Worm (Caenorhabditis elegans): ENCODE data around the gene B0035.15.

Gene B0035.15

DNA sequence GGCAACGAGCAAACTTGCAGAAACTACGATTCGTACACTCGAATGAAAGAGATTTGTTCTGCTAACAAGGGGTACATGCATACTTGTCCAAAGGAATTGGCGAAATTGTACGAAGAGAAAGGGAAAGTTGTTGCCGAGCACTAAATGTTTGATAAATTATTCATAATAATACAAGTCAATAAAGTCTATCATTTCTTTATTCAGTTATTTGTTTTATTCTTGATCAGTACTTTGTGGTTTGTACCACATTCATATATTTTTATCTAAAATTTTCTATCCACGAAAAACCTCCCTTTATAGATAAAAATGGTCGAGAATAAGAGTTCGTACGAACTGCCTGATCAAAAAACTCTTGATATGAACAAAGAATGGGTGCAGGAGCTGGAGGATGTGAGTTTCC lies 22.4 kb upstream of the B0035.15 start, which contains the start of gene edg-1:
edg-1 (plus strand) TSS at position 301 of the 400 bp plus-strand sequence.
- TF ChIP-seq ceh-43 (GFP tag; optimal IDR thresholded peaks at IDR 0.05) (no peak), zip-8 (tag; optimal IDR thresholded peaks at IDR 0.05) (no peak), drap-1 (GFP tag; optimal IDR thresholded peaks at IDR 0.05) (no peak), lin-32 (GFP tag; optimal IDR thresholded peaks at IDR 0.05) (no peak), cnd-1 (tag; optimal IDR thresholded peaks at IDR 0.05) (no peak), hlh-1 (tag; optimal IDR thresholded peaks at IDR 0.05) (no peak), mab-5 (tag; optimal IDR thresholded peaks at IDR 0.05) (no peak), bed-3 (GFP tag; optimal IDR thresholded peaks at IDR 0.05) (no peak), ceh-39 (tag; optimal IDR thresholded peaks at IDR 0.05) (no peak), nhr-28 (tag; optimal IDR thresholded peaks at IDR 0.05) (no peak), ham-2 (GFP tag; optimal IDR thresholded peaks at IDR 0.05) (no peak), mep-1 (tag; optimal IDR thresholded peaks at IDR 0.05) (no peak), nhr-2 (tag; optimal IDR thresholded peaks at IDR 0.05) (no peak), sptf-1 (tag; optimal IDR thresholded peaks at IDR 0.05) (no peak)

- TF ChIP-seq pha-4 (tag; optimal IDR thresholded peaks at IDR 0.05) (no peak), unc-62 (GFP tag; optimal IDR thresholded peaks at IDR 0.05) (no peak), mab-5 (tag; optimal IDR thresholded peaks at IDR 0.05) (no peak), unc-120 (tag; optimal IDR thresholded peaks at IDR 0.05; ENCODE audit: poor library complexity, severe bottlenecking) (no peak), elt-1 (tag; optimal IDR thresholded peaks at IDR 0.05; ENCODE audit: borderline replicate concordance, insufficient read depth) (no peak), lsy-2 (tag; optimal IDR thresholded peaks at IDR 0.05) (no peak), nhr-237 (tag; optimal IDR thresholded peaks at IDR 0.05) (no peak), lin-13 (tag; optimal IDR thresholded peaks at IDR 0.05) (no peak), blmp-1 (tag; optimal IDR thresholded peaks at IDR 0.05) (no peak), ztf-11 (tag; optimal IDR thresholded peaks at IDR 0.05) (no peak), nhr-28 (tag; optimal IDR thresholded peaks at IDR 0.05) (no peak), nhr-76 (tag; optimal IDR thresholded peaks at IDR 0.05) (no peak), mep-1 (tag; optimal IDR thresholded peaks at IDR 0.05) (no peak)
These were observed 21.9 kb upstream of the B0035.15 start, which contains the start of gene B0035.18 for ce11 chrIV:11319884-11320362. B0035.18 (plus strand) TSS chrIV:11320312.

DNA sequence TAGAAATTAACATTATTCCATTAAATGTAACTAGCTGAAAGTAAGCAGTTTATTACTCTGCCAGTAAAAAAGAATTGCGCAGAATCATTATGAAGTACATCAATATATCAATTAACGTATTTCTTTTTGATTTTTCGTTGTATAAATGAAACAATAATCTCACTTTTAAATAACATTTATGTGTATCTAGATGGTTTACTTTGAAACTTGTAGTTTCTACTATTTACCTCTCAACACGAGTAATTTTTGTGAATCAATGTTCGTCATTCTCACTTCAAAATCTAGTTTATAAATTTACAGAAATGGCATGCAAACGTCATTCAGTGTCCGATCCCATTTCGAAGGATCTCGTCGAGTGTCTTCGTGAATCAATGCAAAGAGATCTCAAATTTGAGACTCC lies 19.1 kb upstream of the B0035.15 start, which contains the start of gene gspd-1:
gspd-1 (plus strand) TSS at position 301 of the 400 bp plus-strand sequence.
- TF ChIP-seq lin-32 (GFP tag; optimal IDR thresholded peaks at IDR 0.05): no peak
- no peak for TF ChIP-seq unc-39 (tag; optimal IDR thresholded peaks at IDR 0.05)
- no peak for TF ChIP-seq lin-13 (tag; optimal IDR thresholded peaks at IDR 0.05)
- no peak for TF ChIP-seq mls-2 (tag; optimal IDR thresholded peaks at IDR 0.05)
- no peak for TF ChIP-seq snpc-4 (tag; optimal IDR thresholded peaks at IDR 0.05)
- no peak for TF ChIP-seq ceh-43 (GFP tag; optimal IDR thresholded peaks at IDR 0.05)
- TF ChIP-seq nhr-12 (tag; optimal IDR thresholded peaks at IDR 0.05): no peak
- TF ChIP-seq pha-4 (tag; optimal IDR thresholded peaks at IDR 0.05): no peak
- no peak for TF ChIP-seq cnd-1 (tag; optimal IDR thresholded peaks at IDR 0.05)
- no peak for TF ChIP-seq hlh-1 (tag; optimal IDR thresholded peaks at IDR 0.05)
- TF ChIP-seq ztf-11 (tag; optimal IDR thresholded peaks at IDR 0.05): no peak
- no peak for TF ChIP-seq blmp-1 (tag; optimal IDR thresholded peaks at IDR 0.05)
- no peak for TF ChIP-seq lsy-2 (tag; optimal IDR thresholded peaks at IDR 0.05)
- no peak for TF ChIP-seq mab-5 (tag; optimal IDR thresholded peaks at IDR 0.05)
- TF ChIP-seq sptf-1 (tag; optimal IDR thresholded peaks at IDR 0.05): no peak
- no peak for TF ChIP-seq nhr-28 (tag; optimal IDR thresholded peaks at IDR 0.05)

- TF ChIP-seq cnd-1 (tag; optimal IDR thresholded peaks at IDR 0.05) (no peak), flh-1 (GFP tag; optimal IDR thresholded peaks at IDR 0.05) (no peak), blmp-1 (tag; optimal IDR thresholded peaks at IDR 0.05) (no peak)
These were observed 18.6 kb upstream of the B0035.15 start for ce11 chrIV:11316640-11317039.

- TF ChIP-seq unc-120 (tag; optimal IDR thresholded peaks at IDR 0.05; ENCODE audit: poor library complexity, severe bottlenecking) (no peak), nhr-76 (tag; optimal IDR thresholded peaks at IDR 0.05) (no peak), tbx-8 (GFP tag; optimal IDR thresholded peaks at IDR 0.05) (no peak), mab-5 (tag; optimal IDR thresholded peaks at IDR 0.05) (no peak), ceh-43 (GFP tag; optimal IDR thresholded peaks at IDR 0.05) (no peak), flh-1 (GFP tag; optimal IDR thresholded peaks at IDR 0.05) (no peak), drap-1 (GFP tag; optimal IDR thresholded peaks at IDR 0.05) (no peak), ceh-83 (GFP tag; optimal IDR thresholded peaks at IDR 0.05) (no peak), unc-62 (GFP tag; optimal IDR thresholded peaks at IDR 0.05) (no peak), nhr-237 (tag; optimal IDR thresholded peaks at IDR 0.05) (no peak)
These were observed 18.1 kb upstream of the B0035.15 start for ce11 chrIV:11316106-11316505.

Data from whole organism, mixed stage, embryonic.